Worm (Caenorhabditis elegans) whole organism, early embryonic: ENCODE data around the gene Y59A8B.25.
"Not testable (repeated sequence)": the region's sequence is repeated elsewhere in the genome, so short reads cannot be mapped to it uniquely, and the experiment has no call there.

ENCODE experiments used
- B0310.2 ChIP-seq: sonication (generic microtip); optimal IDR thresholded peaks from 2 replicates; lab custom pipeline; 2016; ENCODE audit warnings: mild to moderate bottlenecking, missing genetic modification characterization, missing compliant biosample characterization
- F13C5.2 ChIP-seq: sonication (generic microtip); optimal IDR thresholded peaks from 2 replicates; lab custom pipeline; 2017; ENCODE audit warnings: mild to moderate bottlenecking, missing genetic modification characterization, inconsistent platforms, missing compliant biosample characterization
- aly-1 ChIP-seq: sonication (generic microtip); optimal IDR thresholded peaks from 2 replicates; lab custom pipeline; 2016; ENCODE audit warnings: missing genetic modification characterization, missing compliant biosample characterization
- ama-1 ChIP-seq: fragments of 150-350 bp; optimal IDR thresholded peaks from 2 replicates; lab custom pipeline; 2014
- ceh-13 ChIP-seq: fragments of 200-800 bp; sonication (Bioruptor generic); optimal IDR thresholded peaks from 2 replicates; lab custom pipeline; 2018; ENCODE audit warnings: mild to moderate bottlenecking, missing genetic modification characterization, missing compliant biosample characterization
- ceh-36 ChIP-seq: sonication (generic microtip); optimal IDR thresholded peaks from 2 replicates; lab custom pipeline; 2016; ENCODE audit warnings: missing genetic modification characterization, inconsistent platforms, missing compliant biosample characterization
- ets-7 ChIP-seq: sonication (generic microtip); optimal IDR thresholded peaks from 2 replicates; lab custom pipeline; 2016; ENCODE audit warnings: missing genotype, missing genetic modification characterization, missing compliant biosample characterization
- flt-1 ChIP-seq: fragments of 200-800 bp; sonication (Bioruptor generic); IDR thresholded peaks from 2 replicates; pipeline ENCODE4 v1.3.6; 2022; ENCODE audit warnings: missing genetic modification characterization, missing compliant biosample characterization
- hmbx-1 ChIP-seq: sonication (generic microtip); optimal IDR thresholded peaks from 2 replicates; lab custom pipeline; 2016; ENCODE audit warnings: mild to moderate bottlenecking, missing genetic modification characterization, missing compliant biosample characterization
- hmg-4 ChIP-seq: fragments of 200-800 bp; sonication (Bioruptor generic); optimal IDR thresholded peaks from 2 replicates; lab custom pipeline; 2018; ENCODE audit warnings: mild to moderate bottlenecking, missing genetic modification characterization, missing compliant biosample characterization
- hnd-1 ChIP-seq: sonication (generic microtip); optimal IDR thresholded peaks from 2 replicates; lab custom pipeline; 2016; ENCODE audit warnings: missing genetic modification characterization, missing compliant biosample characterization
- pes-1 ChIP-seq: fragments of 200-800 bp; sonication (Bioruptor generic); IDR thresholded peaks from 2 replicates; pipeline ENCODE4 v1.3.6; 2022; ENCODE audit warnings: missing genetic modification reagents, missing genetic modification characterization, missing compliant biosample characterization
- scrt-1 ChIP-seq: fragments of 200-800 bp; sonication (Bioruptor generic); IDR thresholded peaks from 2 replicates; pipeline ENCODE4 v1.3.6; 2022; ENCODE audit warnings: missing genetic modification characterization, missing compliant biosample characterization
- sea-1 ChIP-seq: fragments of 200-800 bp; sonication (Bioruptor generic); conservative IDR thresholded peaks from 2 replicates; pipeline ENCODE4 v1.3.6; 2022; ENCODE audit warnings: missing genetic modification characterization, missing compliant biosample characterization
- tbx-11 ChIP-seq: fragments of 200-800 bp; sonication (Bioruptor generic); IDR thresholded peaks from 2 replicates; pipeline ENCODE4 v1.3.6; 2022; ENCODE audit warnings: missing genetic modification characterization, missing compliant biosample characterization
- tbx-37 ChIP-seq: fragments of 200-800 bp; sonication (Bioruptor generic); conservative IDR thresholded peaks from 2 replicates; pipeline ENCODE4 v1.3.6; 2022; ENCODE audit warnings: missing genetic modification reagents, missing genetic modification characterization, missing compliant biosample characterization
- tra-4 ChIP-seq: sonication (generic microtip); optimal IDR thresholded peaks from 2 replicates; lab custom pipeline; 2017; ENCODE audit warnings: missing genetic modification characterization, missing compliant biosample characterization

Gene Y59A8B.25

ce11 chrV:18014116-18014515, 41.1 kb downstream of the Y59A8B.25 start, which contains the start of gene srh-133:
Gene srh-133 (minus strand): TSS chrV:18014216.
- TF ChIP-seq flt-1 (GFP tag; lab: Robert Waterston, UW) (no peak), hmg-4 (GFP tag; lab: Kevin White, UChicago) (no peak), pes-1 (GFP tag; lab: Robert Waterston, UW) (no peak), tbx-37 (GFP tag; lab: Robert Waterston, UW) (no peak), ceh-36 (no peak), B0310.2 (tag; lab: Kevin White, UChicago) (no peak), F13C5.2 (no peak), sea-1 (GFP tag; lab: Robert Waterston, UW) (no peak), ama-1 (no peak), aly-1 (tag; lab: Kevin White, UChicago) (no peak), scrt-1 (no peak), hnd-1 (tag; lab: Kevin White, UChicago) (no peak)

ce11 chrV:18010737-18011136, 44.5 kb downstream of the Y59A8B.25 start, which contains the start of gene Y59A8B.26:
Gene Y59A8B.26 (minus strand): TSS chrV:18010837.
- TF ChIP-seq sea-1 (GFP tag; lab: Robert Waterston, UW); tbx-11; ceh-13: not testable (repeated sequence)

DNA sequence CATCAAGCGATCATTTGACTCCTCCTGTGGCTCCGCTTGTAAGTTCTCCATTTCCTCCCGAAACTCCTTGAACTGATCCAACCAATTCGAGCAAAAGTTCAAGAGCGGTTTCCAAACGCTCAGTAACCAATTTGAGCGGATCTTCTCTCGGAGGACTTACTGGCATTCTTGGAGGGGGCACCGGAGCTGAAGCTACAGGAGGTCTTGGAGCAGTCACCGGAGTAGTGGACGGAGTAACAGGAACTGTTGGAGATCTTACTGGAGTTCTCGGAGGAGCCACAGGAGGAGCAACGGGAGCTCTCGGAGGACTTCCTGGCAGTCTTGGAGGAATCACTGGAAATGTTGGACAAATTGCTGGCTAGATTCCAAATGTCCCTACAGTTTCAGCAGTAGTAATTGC, 46.5 kb downstream of the Y59A8B.25 start:
- no peak for TF ChIP-seq ceh-36
- no peak for TF ChIP-seq tbx-37 (GFP tag; lab: Robert Waterston, UW)
- TF ChIP-seq ceh-13: no peak
- no peak for TF ChIP-seq B0310.2 (tag; lab: Kevin White, UChicago)
- TF ChIP-seq flt-1 (GFP tag; lab: Robert Waterston, UW): no peak
- TF ChIP-seq sea-1 (GFP tag; lab: Robert Waterston, UW): no peak
- no peak for TF ChIP-seq tbx-11

DNA sequence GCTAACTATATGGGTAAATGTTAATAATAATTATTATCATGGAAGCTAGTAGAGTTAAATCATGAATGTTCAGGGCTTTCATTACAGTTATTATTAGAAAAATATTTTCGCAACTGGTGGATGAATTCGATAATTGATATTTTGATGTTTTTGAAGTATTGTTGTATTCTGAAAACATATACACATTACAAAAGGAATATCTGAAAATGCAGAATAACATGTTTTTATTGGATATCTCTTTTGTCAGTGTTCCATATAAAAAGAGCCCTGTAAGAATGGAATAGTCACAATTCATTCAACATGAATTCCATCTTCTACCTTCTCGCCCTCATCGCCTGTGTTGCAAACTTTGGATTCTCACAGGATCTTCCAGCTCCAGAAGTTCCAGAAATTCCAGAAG, 48.3 kb downstream of the Y59A8B.25 start, which contains the start of gene Y59A8B.19:
Gene Y59A8B.19 (plus strand): TSS at position 301 of the 400 bp plus-strand sequence.
- not testable (repeated sequence) for TF ChIP-seq ceh-36; B0310.2 (tag; lab: Kevin White, UChicago); hnd-1 (tag; lab: Kevin White, UChicago)

ce11 chrV:18003876-18004275, 51.3 kb downstream of the Y59A8B.25 start:
- TF ChIP-seq hmg-4 (GFP tag; lab: Kevin White, UChicago) (no peak), pes-1 (GFP tag; lab: Robert Waterston, UW) (no peak), hnd-1 (tag; lab: Kevin White, UChicago) (no peak), ets-7 (no peak), scrt-1 (no peak), tbx-11 (no peak), tbx-37 (GFP tag; lab: Robert Waterston, UW) (no peak), ceh-13 (no peak), flt-1 (GFP tag; lab: Robert Waterston, UW) (no peak), tra-4 (tag; lab: Kevin White, UChicago) (no peak), aly-1 (tag; lab: Kevin White, UChicago) (no peak), ama-1 (no peak), hmbx-1 (tag; lab: Kevin White, UChicago) (no peak), F13C5.2 (no peak), sea-1 (GFP tag; lab: Robert Waterston, UW) (no peak), B0310.2 (tag; lab: Kevin White, UChicago) (no peak), ceh-36 (no peak)
